Fruit fly (Drosophila melanogaster) whole organism, embryonic: ENCODE measurements around the gene CG14721.

ENCODE experiments used
- BtbVII ChIP-seq: fragments of 200-800 bp; sonication (Bioruptor generic); optimal IDR thresholded peaks from 3 replicates; lab custom pipeline; 2017; ENCODE audit warnings: missing biosample characterization, mild to moderate bottlenecking, missing genetic modification characterization
- CG10654 ChIP-seq: fragments of 200-800 bp; sonication (Bioruptor generic); optimal IDR thresholded peaks from 2 replicates; lab custom pipeline; 2016; ENCODE audit warnings: missing biosample characterization, missing genetic modification characterization
- CG11696 ChIP-seq: fragments of 200-800 bp; sonication (Bioruptor generic); IDR thresholded peaks from 2 replicates; pipeline ENCODE4 v1.3.6; 2022; ENCODE audit warnings: missing biosample characterization, missing genetic modification characterization
- CG11723 ChIP-seq: fragments of 200-800 bp; sonication (Bioruptor generic); optimal IDR thresholded peaks from 2 replicates; lab custom pipeline; 2017; ENCODE audit warnings: missing biosample characterization, mild to moderate bottlenecking, missing genetic modification characterization
- CG12236 ChIP-seq: fragments of 200-800 bp; sonication (Bioruptor generic); optimal IDR thresholded peaks from 2 replicates; lab custom pipeline; 2016; ENCODE audit warnings: missing biosample characterization, missing genetic modification characterization
- CG12299 ChIP-seq: fragments of 200-800 bp; sonication (Bioruptor generic); optimal IDR thresholded peaks from 2 replicates; lab custom pipeline; 2018; ENCODE audit warnings: missing biosample characterization, mild to moderate bottlenecking, missing genetic modification characterization
- CG12942 ChIP-seq: fragments of 200-800 bp; sonication (Bioruptor generic); optimal IDR thresholded peaks from 3 replicates; lab custom pipeline; 2016; ENCODE audit warnings: missing biosample characterization, missing genetic modification characterization
- CG13894 ChIP-seq: fragments of 200-800 bp; sonication (Bioruptor generic); optimal IDR thresholded peaks from 3 replicates; lab custom pipeline; 2018; ENCODE audit warnings: missing biosample characterization, mild to moderate bottlenecking, missing genetic modification characterization, moderate library complexity
- CG14710 ChIP-seq: fragments of 200-800 bp; sonication (Bioruptor generic); optimal IDR thresholded peaks from 3 replicates; lab custom pipeline; 2019; ENCODE audit warnings: missing biosample characterization, mild to moderate bottlenecking, missing genetic modification characterization, moderate library complexity
- CG14965 ChIP-seq: fragments of 200-800 bp; sonication (Bioruptor generic); optimal IDR thresholded peaks from 2 replicates; lab custom pipeline; 2016; ENCODE audit warnings: missing biosample characterization, missing genetic modification characterization, borderline replicate concordance
- CG18011 ChIP-seq: fragments of 200-800 bp; sonication (Bioruptor generic); optimal IDR thresholded peaks from 2 replicates; lab custom pipeline; 2017; ENCODE audit warnings: missing biosample characterization, missing genetic modification characterization, mild to moderate bottlenecking, moderate library complexity, missing genotype
- CG30020 ChIP-seq: fragments of 200-800 bp; optimal IDR thresholded peaks from 2 replicates; lab custom pipeline; 2019; ENCODE audit warnings: missing biosample characterization, mild to moderate bottlenecking, missing genetic modification characterization, moderate library complexity
- CG32532 ChIP-seq: fragments of 200-800 bp; sonication (Bioruptor generic); IDR thresholded peaks from 2 replicates; pipeline ENCODE4 v1.3.6; 2022; ENCODE audit warnings: missing biosample characterization, missing genetic modification characterization
- CG3281 ChIP-seq: fragments of 200-800 bp; sonication (Bioruptor generic); optimal IDR thresholded peaks from 3 replicates; lab custom pipeline; 2017; ENCODE audit warnings: missing biosample characterization, mild to moderate bottlenecking, missing genetic modification characterization
- CG33213 ChIP-seq: fragments of 200-800 bp; sonication (Bioruptor generic); optimal IDR thresholded peaks from 3 replicates; lab custom pipeline; 2016; ENCODE audit warnings: missing biosample characterization, missing genetic modification characterization
- CG34224 ChIP-seq: fragments of 200-800 bp; sonication (Bioruptor generic); IDR thresholded peaks from 3 replicates; pipeline ENCODE4 v1.3.6; 2022; ENCODE audit warnings: missing biosample characterization, missing genetic modification characterization; ENCODE audit not compliant: partially characterized antibody
- CG4707 ChIP-seq: fragments of 200-800 bp; sonication (Bioruptor generic); optimal IDR thresholded peaks from 2 replicates; lab custom pipeline; 2018; ENCODE audit warnings: missing biosample characterization, mild to moderate bottlenecking, missing genetic modification characterization, moderate library complexity
- CG6272 ChIP-seq: fragments of 200-800 bp; sonication (Bioruptor generic); IDR thresholded peaks from 2 replicates; pipeline ENCODE4 v1.3.6; 2022; ENCODE audit warnings: missing biosample characterization, missing genetic modification characterization
- CG7271 ChIP-seq: fragments of 200-800 bp; sonication (Bioruptor generic); optimal IDR thresholded peaks from 2 replicates; lab custom pipeline; 2018; ENCODE audit warnings: missing biosample characterization, mild to moderate bottlenecking, missing genetic modification characterization, moderate library complexity
- CG8478 ChIP-seq: fragments of >200 bp; optimal IDR thresholded peaks from 2 replicates; lab custom pipeline; 2018
- CG8924 ChIP-seq: fragments of 200-800 bp; optimal IDR thresholded peaks from 3 replicates; lab custom pipeline; 2019; ENCODE audit warnings: missing biosample characterization, mild to moderate bottlenecking, missing genetic modification characterization, moderate library complexity
- Dbx ChIP-seq: fragments of 200-800 bp; sonication (Bioruptor generic); IDR thresholded peaks from 3 replicates; pipeline ENCODE4 v1.3.6; 2022; ENCODE audit warnings: missing biosample characterization, missing genetic modification characterization
- Doc3 ChIP-seq: fragments of 200-800 bp; sonication (Bioruptor generic); IDR thresholded peaks from 3 replicates; pipeline ENCODE4 v1.3.6; 2022; ENCODE audit warnings: missing biosample characterization, missing genetic modification characterization; ENCODE audit not compliant: partially characterized antibody
- HLH4C ChIP-seq: fragments of 200-800 bp; sonication (Bioruptor generic); IDR thresholded peaks from 3 replicates; pipeline ENCODE4 v1.3.6; 2022; ENCODE audit warnings: missing biosample characterization, missing genetic modification characterization; ENCODE audit not compliant: partially characterized antibody
- Lim3 ChIP-seq: fragments of 200-800 bp; sonication (Bioruptor generic); IDR thresholded peaks from 2 replicates; pipeline ENCODE4 v1.3.6; 2022; ENCODE audit warnings: missing biosample characterization, missing genetic modification characterization
- Med ChIP-seq: fragments of 200-800 bp; sonication (Bioruptor generic); peaks from one replicate; lab custom pipeline; 2016; ENCODE audit warnings: missing biosample characterization, missing genetic modification characterization, mild to moderate bottlenecking, inconsistent platforms, moderate library complexity
- NK7.1 ChIP-seq: fragments of 200-800 bp; sonication (Bioruptor generic); optimal IDR thresholded peaks from 3 replicates; lab custom pipeline; 2016; ENCODE audit warnings: missing biosample characterization, missing genetic modification characterization
- Nf-YB ChIP-seq: fragments of 200-800 bp; sonication (Bioruptor generic); optimal IDR thresholded peaks from 3 replicates; lab custom pipeline; 2019; ENCODE audit warnings: missing biosample characterization, mild to moderate bottlenecking, missing genetic modification characterization, moderate library complexity
- Sry-δ ChIP-seq: fragments of 200-800 bp; sonication (Bioruptor generic); optimal IDR thresholded peaks from 2 replicates; lab custom pipeline; 2016; ENCODE audit warnings: missing biosample characterization, missing genetic modification characterization
- Stat92E ChIP-seq, 3 experiments: fragments of >200 bp in 2 of 3; fragments of 200-800 bp in 1 of 3; sonication (Bioruptor generic) in 1 of 3; optimal IDR thresholded peaks; 2 replicates each; lab custom pipeline; 2017 to 2019; ENCODE audit warnings: missing biosample characterization in 3 of 3, missing genetic modification characterization in 3 of 3, mild to moderate bottlenecking in 1 of 3, moderate library complexity in 1 of 3
- Tbp ChIP-seq: fragments of >200 bp; optimal IDR thresholded peaks from 2 replicates; lab custom pipeline; 2018; ENCODE audit warnings: missing biosample characterization, missing genetic modification characterization
- Xbp1 ChIP-seq: fragments of 200-800 bp; sonication (Bioruptor generic); optimal IDR thresholded peaks from 3 replicates; lab custom pipeline; 2016; ENCODE audit warnings: missing biosample characterization, mild to moderate bottlenecking, missing genetic modification characterization
- ac ChIP-seq: fragments of 200-800 bp; sonication (Bioruptor generic); optimal IDR thresholded peaks from 3 replicates; lab custom pipeline; 2017; ENCODE audit warnings: missing biosample characterization, mild to moderate bottlenecking, missing genetic modification characterization
- aop ChIP-seq: fragments of 200-800 bp; sonication (Bioruptor generic); IDR thresholded peaks from 2 replicates; pipeline ENCODE4 v1.3.6; 2022; ENCODE audit warnings: missing biosample characterization, missing genetic modification characterization
- cad ChIP-seq: fragments of >200 bp; optimal IDR thresholded peaks from 2 replicates; lab custom pipeline; 2017; ENCODE audit warnings: missing biosample characterization, missing genetic modification characterization
- chinmo ChIP-seq: fragments of 200-800 bp; sonication (Bioruptor generic); IDR thresholded peaks from 4 replicates; pipeline ENCODE4 v1.3.6; 2022; ENCODE audit warnings: missing biosample characterization, missing genetic modification characterization; ENCODE audit not compliant: partially characterized antibody
- disco-r ChIP-seq: fragments of 200-800 bp; sonication (Bioruptor generic); optimal IDR thresholded peaks from 2 replicates; lab custom pipeline; 2016; ENCODE audit warnings: missing biosample characterization, missing genetic modification characterization
- esg ChIP-seq: fragments of 200-800 bp; sonication (Bioruptor generic); conservative IDR thresholded peaks from 2 replicates; pipeline ENCODE4 v1.3.6; 2022; ENCODE audit warnings: missing biosample characterization, missing genetic modification characterization
- ewg ChIP-seq: fragments of 200-800 bp; sonication (Bioruptor generic); optimal IDR thresholded peaks from 3 replicates; lab custom pipeline; 2017; ENCODE audit warnings: mild to moderate bottlenecking, missing biosample characterization, missing genetic modification reagents, missing genetic modification characterization
- gcm ChIP-seq: fragments of 200-800 bp; sonication (Bioruptor generic); optimal IDR thresholded peaks from 2 replicates; lab custom pipeline; 2019; ENCODE audit warnings: missing biosample characterization, mild to moderate bottlenecking, missing genetic modification characterization, moderate library complexity
- grau ChIP-seq: fragments of 200-800 bp; optimal IDR thresholded peaks from 3 replicates; lab custom pipeline; 2019; ENCODE audit warnings: missing biosample characterization, mild to moderate bottlenecking, missing genetic modification characterization, moderate library complexity
- hb ChIP-seq: fragments of 200-800 bp; sonication (Bioruptor generic); IDR thresholded peaks from 3 replicates; pipeline ENCODE4 v1.3.6; 2022; ENCODE audit warnings: missing biosample characterization, missing genetic modification characterization; ENCODE audit not compliant: partially characterized antibody
- hbn ChIP-seq: fragments of 200-800 bp; sonication (Bioruptor generic); IDR thresholded peaks from 2 replicates; pipeline ENCODE4 v1.3.6; 2022; ENCODE audit warnings: missing biosample characterization, missing genetic modification characterization; ENCODE audit not compliant: partially characterized antibody
- jumu ChIP-seq: fragments of 200-800 bp; sonication (Bioruptor generic); optimal IDR thresholded peaks from 3 replicates; lab custom pipeline; 2016; ENCODE audit warnings: missing biosample characterization, missing genetic modification characterization
- klu ChIP-seq: fragments of 200-800 bp; sonication (Bioruptor generic); IDR thresholded peaks from 2 replicates; pipeline ENCODE4 v1.3.6; 2022; ENCODE audit warnings: missing biosample characterization, missing genetic modification characterization
- nerfin-1 ChIP-seq: fragments of 200-800 bp; sonication (Bioruptor generic); optimal IDR thresholded peaks from 3 replicates; lab custom pipeline; 2019; ENCODE audit warnings: missing biosample characterization, mild to moderate bottlenecking, missing genetic modification characterization, moderate library complexity
- scrt ChIP-seq: fragments of 200-800 bp; sonication (Bioruptor generic); optimal IDR thresholded peaks from 2 replicates; lab custom pipeline; 2018; ENCODE audit warnings: missing biosample characterization, mild to moderate bottlenecking, missing genetic modification characterization, moderate library complexity
- tin ChIP-seq: fragments of 200-800 bp; sonication (Bioruptor generic); optimal IDR thresholded peaks from 3 replicates; lab custom pipeline; 2016; ENCODE audit warnings: missing biosample characterization, missing genetic modification characterization
- tio ChIP-seq: fragments of 200-800 bp; sonication (Bioruptor generic); optimal IDR thresholded peaks from 2 replicates; lab custom pipeline; 2017; ENCODE audit warnings: missing biosample characterization, missing genetic modification characterization, inconsistent platforms

CG14721 gene

dm6 chr3R:11773325-11773998, 38.2 kb downstream of the CG14721 start:
- TF ChIP-seq tin (GFP tag; lab: Kevin White, UChicago) (no peak), CG6272 (GFP tag; lab: Robert Waterston, UW) (no peak), esg (GFP tag; lab: Robert Waterston, UW) (no peak), CG12299 (peak; percentile 2), chinmo (GFP tag; lab: Robert Waterston, UW) (peak; percentile 77; the same call in 1 of the 4 replicates), BtbVII (no peak), hbn (peak; percentile 48), jumu (GFP tag; lab: Kevin White, UChicago) (no peak), Lim3 (no peak), CG10654 (GFP tag; lab: Kevin White, UChicago) (no peak), Xbp1 (GFP tag; lab: Kevin White, UChicago) (no peak), Tbp (GFP tag; lab: Kevin White, UChicago) (peak; percentile 68), CG13894 (tag; lab: Kevin White, UChicago) (peak; percentile 72), CG11696 (GFP tag; lab: Robert Waterston, UW) (peak; percentile 41; the same call in 1 of the 2 replicates), CG34224 (peak; percentile 51; the same call in 1 of the 3 replicates), NK7.1 (GFP tag; lab: Kevin White, UChicago) (no peak), Med (GFP tag; lab: Kevin White, UChicago) (peak; percentile 78), Dbx (GFP tag; lab: Robert Waterston, UW) (no peak), HLH4C (no peak), gcm (GFP tag; lab: Kevin White, UChicago) (no peak), CG33213 (GFP tag; lab: Kevin White, UChicago) (no peak), cad (GFP tag; lab: Kevin White, UChicago) (peak; percentile 31), CG8924 (no peak), CG32532 (GFP tag; lab: Robert Waterston, UW) (0 out of 2 replicates have a peak, but pooled peaks have one; percentile 28), CG4707 (GFP tag; lab: Kevin White, UChicago) (no peak), scrt (no peak), Sry-δ (no peak), Doc3 (0 out of 3 replicates have a peak, but pooled peaks have one; percentile 43), aop (GFP tag; lab: Robert Waterston, UW) (no peak), CG14965 (GFP tag; lab: Kevin White, UChicago) (no peak), CG30020 (tag; lab: Kevin White, UChicago) (no peak), tio (no peak), ac (GFP tag; lab: Kevin White, UChicago) (no peak), CG12236 (GFP tag; lab: Kevin White, UChicago) (no peak), disco-r (GFP tag; lab: Kevin White, UChicago) (no peak), Nf-YB (GFP tag; lab: Kevin White, UChicago) (no peak), CG7271 (tag; lab: Kevin White, UChicago) (peak; percentile 44), grau (tag; lab: Kevin White, UChicago) (no peak), CG14710 (tag; lab: Kevin White, UChicago) (peak; percentile 1), CG8478 (peak; percentile 73), Stat92E (GFP tag; optimal IDR thresholded peaks at IDR 0.05; lab: Kevin White, UChicago) (no peak), CG3281 (no peak), CG18011 (no peak), ewg (GFP tag; lab: Kevin White, UChicago) (peak; percentile 79), klu (GFP tag; lab: Robert Waterston, UW) (no peak), nerfin-1 (peak; percentile 63), CG11723 (no peak), CG12942 (GFP tag; lab: Kevin White, UChicago) (no peak), hb (GFP tag; lab: Robert Waterston, UW) (no peak)
